Fruit fly (Drosophila melanogaster) whole organism, embryonic: ENCODE results near the gene ppk30.

ENCODE experiments used
- Awh ChIP-seq: fragments of 200-800 bp; sonication (Bioruptor generic); IDR thresholded peaks from 2 replicates; pipeline ENCODE4, ENCODE4 v1.3.6; 2022; ENCODE audit warnings: missing biosample characterization, missing genetic modification characterization
- CG10209 ChIP-seq: fragments of 200-800 bp; sonication (Bioruptor generic); optimal IDR thresholded peaks from 3 replicates; lab custom pipeline; 2017; ENCODE audit warnings: missing biosample characterization, mild to moderate bottlenecking, missing genetic modification characterization, missing genetic modification reagents
- CG10366 ChIP-seq: fragments of 200-800 bp; sonication (Bioruptor generic); IDR thresholded peaks from 2 replicates; pipeline ENCODE4 v1.3.6; 2022; ENCODE audit warnings: missing biosample characterization, missing genetic modification characterization
- CG10959 ChIP-seq: fragments of 200-800 bp; sonication (Bioruptor generic); IDR thresholded peaks from 2 replicates; pipeline ENCODE4 v1.3.6; 2022; ENCODE audit warnings: missing biosample characterization, missing genetic modification characterization
- CG11085 ChIP-seq: fragments of 200-800 bp; sonication (Bioruptor generic); IDR thresholded peaks from 2 replicates; pipeline ENCODE4 v1.3.6; 2022; ENCODE audit warnings: missing biosample characterization, missing genetic modification characterization
- CG11456 ChIP-seq: fragments of 200-800 bp; sonication (Bioruptor generic); IDR thresholded peaks from 3 replicates; pipeline ENCODE4 v1.3.6; 2022; ENCODE audit warnings: missing biosample characterization, missing genetic modification characterization
- CG11504 ChIP-seq: fragments of 200-800 bp; sonication (Bioruptor generic); optimal IDR thresholded peaks from 3 replicates; lab custom pipeline; 2019; ENCODE audit warnings: missing biosample characterization, mild to moderate bottlenecking, missing genetic modification characterization, moderate library complexity
- CG11560 ChIP-seq: fragments of 200-800 bp; sonication (Bioruptor generic); IDR thresholded peaks from 3 replicates; pipeline ENCODE4 v1.3.6; 2022; ENCODE audit warnings: missing biosample characterization, missing genetic modification characterization
- CG12219 ChIP-seq: fragments of 200-800 bp; sonication (Bioruptor generic); optimal IDR thresholded peaks from 3 replicates; lab custom pipeline; 2018; ENCODE audit warnings: missing biosample characterization, mild to moderate bottlenecking, missing genetic modification characterization
- CG14050 ChIP-seq: fragments of 200-800 bp; sonication (Bioruptor generic); IDR thresholded peaks from 3 replicates; pipeline ENCODE4 v1.3.6; 2022; ENCODE audit warnings: missing biosample characterization, missing genetic modification characterization
- CG15011 ChIP-seq: fragments of 200-800 bp; sonication (Bioruptor generic); optimal IDR thresholded peaks from 3 replicates; lab custom pipeline; 2018; ENCODE audit warnings: missing biosample characterization, mild to moderate bottlenecking, missing genetic modification characterization
- CG15601 ChIP-seq: fragments of 200-800 bp; sonication (Bioruptor generic); optimal IDR thresholded peaks from 3 replicates; lab custom pipeline; 2019; ENCODE audit warnings: missing biosample characterization, mild to moderate bottlenecking, missing genetic modification characterization, moderate library complexity
- CG17186 ChIP-seq: fragments of 200-800 bp; sonication (Bioruptor generic); optimal IDR thresholded peaks from 3 replicates; lab custom pipeline; 2017; ENCODE audit warnings: missing biosample characterization, missing genetic modification reagents, missing genetic modification characterization
- CG3163 ChIP-seq: fragments of 200-800 bp; sonication (Bioruptor generic); optimal IDR thresholded peaks from 3 replicates; lab custom pipeline; 2016; ENCODE audit warnings: missing biosample characterization, missing genetic modification characterization
- CG6272 ChIP-seq: fragments of 200-800 bp; sonication (Bioruptor generic); IDR thresholded peaks from 2 replicates; pipeline ENCODE4 v1.3.6; 2022; ENCODE audit warnings: missing biosample characterization, missing genetic modification characterization
- CG6765 ChIP-seq: fragments of 200-800 bp; sonication (Bioruptor generic); optimal IDR thresholded peaks from 3 replicates; lab custom pipeline; 2017; ENCODE audit warnings: missing biosample characterization, mild to moderate bottlenecking, missing genetic modification characterization
- CG7745 ChIP-seq: fragments of 200-800 bp; sonication (Bioruptor generic); optimal IDR thresholded peaks from 2 replicates; lab custom pipeline; 2018; ENCODE audit warnings: missing biosample characterization, mild to moderate bottlenecking, missing genetic modification characterization, moderate library complexity
- CG8290 ChIP-seq, 3 experiments: fragments of 200-800 bp; sonication (Bioruptor generic); optimal IDR thresholded peaks; 2 replicates each; lab custom pipeline; 2016 to 2019; ENCODE audit warnings: missing biosample characterization in 3 of 3, missing genetic modification characterization in 3 of 3, mild to moderate bottlenecking in 2 of 3, moderate library complexity in 1 of 3
- CG8924 ChIP-seq: fragments of 200-800 bp; optimal IDR thresholded peaks from 3 replicates; lab custom pipeline; 2019; ENCODE audit warnings: missing biosample characterization, mild to moderate bottlenecking, missing genetic modification characterization, moderate library complexity
- CTCF ChIP-seq: fragments of 200-800 bp; sonication (Bioruptor generic); optimal IDR thresholded peaks from 2 replicates; lab custom pipeline; 2017; ENCODE audit warnings: missing biosample characterization, mild to moderate bottlenecking, missing genetic modification characterization, moderate library complexity
- Dbx ChIP-seq: fragments of 200-800 bp; sonication (Bioruptor generic); IDR thresholded peaks from 3 replicates; pipeline ENCODE4 v1.3.6; 2022; ENCODE audit warnings: missing biosample characterization, missing genetic modification characterization
- ERR ChIP-seq: fragments of 200-800 bp; sonication (Bioruptor generic); optimal IDR thresholded peaks from 2 replicates; lab custom pipeline; 2016; ENCODE audit warnings: missing biosample characterization, missing genetic modification characterization
- H15 ChIP-seq: fragments of 200-800 bp; sonication (Bioruptor generic); IDR thresholded peaks from 3 replicates; pipeline ENCODE4 v1.3.6; 2022; ENCODE audit warnings: missing biosample characterization, missing genetic modification characterization
- HLH4C ChIP-seq: fragments of 200-800 bp; sonication (Bioruptor generic); IDR thresholded peaks from 3 replicates; pipeline ENCODE4 v1.3.6; 2022; ENCODE audit warnings: missing biosample characterization, missing genetic modification characterization; ENCODE audit not compliant: partially characterized antibody
- HLHmδ ChIP-seq: fragments of 200-800 bp; sonication (Bioruptor generic); optimal IDR thresholded peaks from 2 replicates; lab custom pipeline; 2018; ENCODE audit warnings: missing biosample characterization, mild to moderate bottlenecking, missing genetic modification characterization, moderate library complexity
- HmgD ChIP-seq: fragments of 200-800 bp; sonication (Bioruptor generic); optimal IDR thresholded peaks from 3 replicates; lab custom pipeline; 2016; ENCODE audit warnings: missing biosample characterization, missing genetic modification characterization
- Lpt ChIP-seq: fragments of >200 bp; optimal IDR thresholded peaks from 2 replicates; lab custom pipeline; 2018; ENCODE audit warnings: missing biosample characterization, missing genetic modification characterization
- MESR4 ChIP-seq: fragments of 200-800 bp; sonication (Bioruptor generic); optimal IDR thresholded peaks from 2 replicates; lab custom pipeline; 2018; ENCODE audit warnings: missing biosample characterization, mild to moderate bottlenecking, missing genetic modification characterization, moderate library complexity
- Rfx ChIP-seq: fragments of 200-800 bp; sonication (Bioruptor generic); IDR thresholded peaks from 2 replicates; pipeline ENCODE4 v1.3.6; 2022; ENCODE audit warnings: missing biosample characterization, missing genetic modification characterization
- Sin3A ChIP-seq: fragments of >200 bp; optimal IDR thresholded peaks from 2 replicates; lab custom pipeline; 2018
- Sox100B ChIP-seq: fragments of 200-800 bp; sonication (Bioruptor generic); optimal IDR thresholded peaks from 3 replicates; lab custom pipeline; 2018; ENCODE audit warnings: missing biosample characterization, mild to moderate bottlenecking, missing genetic modification characterization
- Sox102F ChIP-seq: fragments of 200-800 bp; sonication (Bioruptor generic); optimal IDR thresholded peaks from 2 replicates; lab custom pipeline; 2018; ENCODE audit warnings: missing biosample characterization, mild to moderate bottlenecking, missing genetic modification characterization, moderate library complexity
- Taf1 ChIP-seq: fragments of 200-800 bp; sonication (Bioruptor generic); IDR thresholded peaks from 2 replicates; pipeline ENCODE4 v1.3.6; 2022; ENCODE audit warnings: missing biosample characterization, missing genetic modification characterization
- Xbp1 ChIP-seq: fragments of 200-800 bp; sonication (Bioruptor generic); optimal IDR thresholded peaks from 3 replicates; lab custom pipeline; 2016; ENCODE audit warnings: missing biosample characterization, mild to moderate bottlenecking, missing genetic modification characterization
- ac ChIP-seq: fragments of 200-800 bp; sonication (Bioruptor generic); optimal IDR thresholded peaks from 3 replicates; lab custom pipeline; 2017; ENCODE audit warnings: missing biosample characterization, mild to moderate bottlenecking, missing genetic modification characterization
- ase ChIP-seq: fragments of 200-800 bp; sonication (Bioruptor generic); IDR thresholded peaks from 3 replicates; pipeline ENCODE4 v1.3.6; 2022; ENCODE audit warnings: missing biosample characterization, missing genetic modification characterization
- emc ChIP-seq: fragments of 200-800 bp; sonication (Bioruptor generic); optimal IDR thresholded peaks from 2 replicates; lab custom pipeline; 2016; ENCODE audit warnings: missing biosample characterization, missing genetic modification characterization
- ewg ChIP-seq: fragments of 200-800 bp; sonication (Bioruptor generic); optimal IDR thresholded peaks from 3 replicates; lab custom pipeline; 2017; ENCODE audit warnings: mild to moderate bottlenecking, missing biosample characterization, missing genetic modification reagents, missing genetic modification characterization
- fd102C ChIP-seq: fragments of 200-800 bp; sonication (Bioruptor generic); optimal IDR thresholded peaks from 2 replicates; lab custom pipeline; 2018; ENCODE audit warnings: missing biosample characterization, mild to moderate bottlenecking, missing genetic modification characterization, moderate library complexity
- fd96Cb ChIP-seq: fragments of 200-800 bp; sonication (Bioruptor generic); optimal IDR thresholded peaks from 2 replicates; lab custom pipeline; 2018; ENCODE audit warnings: missing biosample characterization, mild to moderate bottlenecking, missing genetic modification characterization, moderate library complexity
- gcm2 ChIP-seq: fragments of 200-800 bp; sonication (Bioruptor generic); optimal IDR thresholded peaks from 2 replicates; lab custom pipeline; 2016; ENCODE audit warnings: missing biosample characterization, missing genetic modification characterization
- gsb-n ChIP-seq: fragments of 200-800 bp; sonication (Bioruptor generic); optimal IDR thresholded peaks from 3 replicates; lab custom pipeline; 2018; ENCODE audit warnings: missing biosample characterization, mild to moderate bottlenecking, missing genetic modification characterization
- odd ChIP-seq: fragments of 200-800 bp; sonication (Bioruptor generic); optimal IDR thresholded peaks from 2 replicates; lab custom pipeline; 2017; ENCODE audit warnings: missing biosample characterization, mild to moderate bottlenecking, missing genetic modification characterization
- sc ChIP-seq, 3 experiments: fragments of >200 bp in 2 of 3; fragments of 200-800 bp in 1 of 3; sonication (Bioruptor generic) in 1 of 3; optimal IDR thresholded peaks; 2 replicates in 2 of 3; 3 replicates in 1 of 3; lab custom pipeline; 2017; ENCODE audit warnings: mild to moderate bottlenecking in 1 of 3, missing biosample characterization in 1 of 3, missing genetic modification characterization in 1 of 3, missing genetic modification reagents in 1 of 3
- sens ChIP-seq: fragments of 200-800 bp; sonication (Bioruptor generic); peaks from one replicate; lab custom pipeline; 2016; ENCODE audit warnings: missing biosample characterization, missing genetic modification characterization
- sima ChIP-seq: fragments of 200-800 bp; sonication (Bioruptor generic); optimal IDR thresholded peaks from 2 replicates; lab custom pipeline; 2016; ENCODE audit warnings: missing biosample characterization, missing genetic modification characterization
- slbo ChIP-seq: fragments of 200-800 bp; sonication (Bioruptor generic); IDR thresholded peaks from 2 replicates; pipeline ENCODE4 v1.3.6; 2022; ENCODE audit warnings: missing biosample characterization, missing genetic modification characterization
- so ChIP-seq: fragments of 200-800 bp; sonication (Bioruptor generic); IDR thresholded peaks from 3 replicates; pipeline ENCODE4 v1.3.6; 2022; ENCODE audit warnings: missing biosample characterization, missing genetic modification characterization
- ssp ChIP-seq: fragments of 200-800 bp; sonication (Bioruptor generic); IDR thresholded peaks from 2 replicates; pipeline ENCODE4 v1.3.6; 2022; ENCODE audit warnings: missing biosample characterization, missing genetic modification characterization
- trh ChIP-seq: fragments of 200-800 bp; sonication (Bioruptor generic); optimal IDR thresholded peaks from 2 replicates; lab custom pipeline; 2016; ENCODE audit warnings: missing biosample characterization, missing genetic modification characterization
- unc-4 ChIP-seq: fragments of 200-800 bp; sonication (Bioruptor generic); IDR thresholded peaks from 2 replicates; pipeline ENCODE4 v1.3.6; 2022; ENCODE audit warnings: missing biosample characterization, missing genetic modification characterization; ENCODE audit not compliant: partially characterized antibody

The ppk30 gene

DNA sequence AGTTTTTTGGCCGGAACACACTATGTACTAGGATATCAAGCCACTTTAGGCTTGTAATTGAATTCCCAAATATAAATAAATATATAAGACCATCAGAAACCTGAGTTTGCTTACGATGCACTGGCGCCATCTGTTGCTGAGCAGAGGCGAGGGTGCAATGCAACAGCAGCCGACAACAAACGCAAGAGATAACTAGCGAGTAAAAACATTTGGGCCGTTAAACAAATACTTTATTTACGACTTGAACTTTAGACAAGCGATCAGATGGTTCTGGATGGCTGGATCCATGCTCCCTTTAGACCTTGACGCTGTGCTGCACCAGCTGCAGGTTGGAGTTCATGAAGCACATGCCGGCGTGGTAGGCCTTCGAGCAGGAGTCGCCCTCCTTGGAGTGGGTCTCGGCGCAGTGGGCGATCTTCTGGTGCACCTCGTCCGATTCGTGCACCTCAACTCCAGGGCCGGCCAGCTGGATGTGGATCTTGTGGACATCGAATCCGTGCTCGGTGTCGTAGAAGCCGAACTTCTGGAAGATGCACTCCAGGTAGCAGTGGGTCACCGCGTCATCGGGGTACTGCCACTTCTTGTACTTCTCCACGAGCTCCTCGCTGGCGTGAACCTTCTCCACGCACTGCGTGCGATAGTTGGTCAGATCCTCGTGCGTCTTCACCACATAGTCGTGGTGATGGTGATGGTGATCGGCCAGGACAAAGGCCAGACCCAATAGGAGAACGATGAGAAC is 47.3 kb downstream of the ppk30 start (continued):
- TF ChIP-seq fd102C (no peak), CG8290 (GFP tag; optimal IDR thresholded peaks at IDR 0.05; lab: Kevin White, UChicago) (no peak), CG8290 (tag; optimal IDR thresholded peaks at IDR 0.05; lab: Kevin White, UChicago) (no peak), unc-4 (no peak), Sin3A (lab: Kevin White, UChicago) (no peak), Sox102F (no peak), CG10209 (GFP tag; lab: Kevin White, UChicago) (no peak), CG15601 (tag; lab: Kevin White, UChicago) (no peak), Xbp1 (peak; percentile 17), so (no peak), Sox100B (GFP tag; lab: Kevin White, UChicago) (peak; percentile 15), trh (GFP tag; lab: Kevin White, UChicago) (no peak), CG14050 (no peak), CG11560 (tag; lab: Robert Waterston, UW) (no peak), CG6272 (GFP tag; lab: Robert Waterston, UW) (no peak), CG17186 (GFP tag; lab: Kevin White, UChicago) (no peak), fd96Cb (tag; lab: Kevin White, UChicago) (no peak), H15 (GFP tag; lab: Robert Waterston, UW) (no peak), CG8924 (tag; lab: Kevin White, UChicago) (no peak), CG11456 (GFP tag; lab: Robert Waterston, UW) (0 out of 3 replicates have a peak, but pooled peaks have one; percentile 23), Taf1 (GFP tag; lab: Robert Waterston, UW) (no peak), ewg (GFP tag; lab: Kevin White, UChicago) (no peak), sima (no peak), CG6765 (GFP tag; lab: Kevin White, UChicago) (no peak), odd (GFP tag; lab: Kevin White, UChicago) (no peak), HLHmδ (GFP tag; lab: Kevin White, UChicago) (peak; percentile 47), Rfx (GFP tag; lab: Robert Waterston, UW) (0 out of 2 replicates have a peak, but pooled peaks have one; percentile 13), sens (GFP tag; lab: Kevin White, UChicago) (peak; percentile 46), CG12219 (GFP tag; lab: Kevin White, UChicago) (peak; percentile 15), CG7745 (tag; lab: Kevin White, UChicago) (no peak), HLH4C (GFP tag; lab: Robert Waterston, UW) (no peak), gsb-n (no peak), gcm2 (GFP tag; lab: Kevin White, UChicago) (no peak), ac (GFP tag; lab: Kevin White, UChicago) (no peak), CG3163 (no peak), CG11085 (GFP tag; lab: Robert Waterston, UW) (no peak), Lpt (GFP tag; lab: Kevin White, UChicago) (peak; percentile 93), CG15011 (GFP tag; lab: Kevin White, UChicago) (no peak), slbo (no peak), ase (no peak), emc (GFP tag; lab: Kevin White, UChicago) (no peak), sc (optimal IDR thresholded peaks at IDR 0.05; lab: Kevin White, UChicago) (no peak), sc (GFP tag; optimal IDR thresholded peaks at IDR 0.05; lab: Kevin White, UChicago) (no peak), MESR4 (no peak), CG10366 (no peak), ssp (GFP tag; lab: Robert Waterston, UW) (no peak), HmgD (no peak), CTCF (GFP tag; lab: Kevin White, UChicago) (peak; percentile 89), Dbx (no peak), Awh (GFP tag; lab: Robert Waterston, UW) (no peak), CG10959 (GFP tag; lab: Robert Waterston, UW) (peak; percentile 7; the same call in 1 of the 2 replicates), ERR (GFP tag; lab: Kevin White, UChicago) (no peak), CG11504 (tag; lab: Kevin White, UChicago) (peak; percentile 1)
